Worm (Caenorhabditis elegans) whole organism, L4 larva: ENCODE data around the gene fbxb-75.

Experiments used
- F49E8.2 ChIP-seq: sonication (generic microtip); optimal IDR thresholded peaks from 2 replicates; lab custom pipeline; 2016; ENCODE audit warnings: missing compliant biosample characterization, mild to moderate bottlenecking, missing genetic modification characterization, borderline replicate concordance
- R02D3.7 ChIP-seq: fragments of 150-350 bp; sonication (generic microtip); optimal IDR thresholded peaks from 3 replicates; lab custom pipeline; 2014; ENCODE audit warnings: missing biosample characterization, missing genetic modification characterization
- T26A8.4 ChIP-seq: fragments of 200-800 bp; sonication (Bioruptor generic); IDR thresholded peaks from 2 replicates; pipeline ENCODE4 v1.3.6; 2022; ENCODE audit warnings: missing genetic modification characterization, missing compliant biosample characterization
- ZK546.5 ChIP-seq, 2 experiments: sonication (generic microtip); optimal IDR thresholded peaks; 2 replicates each; lab custom pipeline; 2017; ENCODE audit warnings: missing biosample characterization in 2 of 2, missing genetic modification characterization in 2 of 2
- ama-1 ChIP-seq: fragments of 150-350 bp; optimal IDR thresholded peaks from 2 replicates; lab custom pipeline; 2014; ENCODE audit warnings: inconsistent platforms, mixed read lengths
- attf-4 ChIP-seq: sonication (generic microtip); optimal IDR thresholded peaks from 3 replicates; lab custom pipeline; 2017; ENCODE audit warnings: missing biosample characterization, missing genetic modification characterization
- ceh-28 ChIP-seq: fragments of 150-350 bp; optimal IDR thresholded peaks from 2 replicates; lab custom pipeline; 2014; ENCODE audit warnings: missing biosample characterization, missing genetic modification reagents, missing genetic modification characterization
- ceh-82 ChIP-seq: sonication (generic microtip); optimal IDR thresholded peaks from 2 replicates; lab custom pipeline; 2017; ENCODE audit warnings: missing biosample characterization, missing genetic modification characterization
- ces-1 ChIP-seq: fragments of 150-350 bp; sonication (generic microtip); optimal IDR thresholded peaks from 4 replicates; lab custom pipeline; 2014; ENCODE audit warnings: missing biosample characterization, missing genetic modification reagents, missing genetic modification characterization
- daf-12 ChIP-seq: fragments of 150-350 bp; optimal IDR thresholded peaks from 2 replicates; lab custom pipeline; 2014; ENCODE audit warnings: missing biosample characterization, missing genetic modification reagents, missing genetic modification characterization
- dmd-6 ChIP-seq: fragments of 200-800 bp; sonication (Bioruptor generic); IDR thresholded peaks from 2 replicates; pipeline ENCODE4 v1.3.6; 2022; ENCODE audit warnings: missing genetic modification reagents, missing genetic modification characterization, missing compliant biosample characterization
- dmd-8 ChIP-seq: fragments of 200-800 bp; sonication (Bioruptor generic); IDR thresholded peaks from 2 replicates; pipeline ENCODE4 v1.3.6; 2022; ENCODE audit warnings: missing genetic modification characterization, missing compliant biosample characterization
- duxl-1 ChIP-seq: sonication (generic microtip); optimal IDR thresholded peaks from 2 replicates; lab custom pipeline; 2016; ENCODE audit warnings: mild to moderate bottlenecking, missing genetic modification characterization, moderate library complexity, missing compliant biosample characterization; ENCODE audit not compliant: poor library complexity
- dve-1 ChIP-seq: sonication (generic microtip); optimal IDR thresholded peaks from 2 replicates; lab custom pipeline; 2017; ENCODE audit warnings: antibody characterized with exemption, mild to moderate bottlenecking, missing genetic modification characterization, missing compliant biosample characterization; ENCODE audit not compliant: insufficient read depth
- egl-27 ChIP-seq: sonication (generic microtip); optimal IDR thresholded peaks from 3 replicates; lab custom pipeline; 2017; ENCODE audit warnings: missing biosample characterization, missing genetic modification reagents, missing genetic modification characterization
- egl-43 ChIP-seq: fragments of 200-800 bp; sonication (Bioruptor generic); IDR thresholded peaks from 2 replicates; pipeline ENCODE4 v1.3.6; 2022; ENCODE audit warnings: missing genetic modification reagents, missing genetic modification characterization, missing compliant biosample characterization
- fos-1 ChIP-seq: fragments of 150-350 bp; optimal IDR thresholded peaks from 2 replicates; lab custom pipeline; 2014; ENCODE audit warnings: missing biosample characterization, missing genetic modification characterization
- gei-8 ChIP-seq: fragments of 200-800 bp; sonication (Bioruptor generic); optimal IDR thresholded peaks from 2 replicates; lab custom pipeline; 2018; ENCODE audit warnings: mild to moderate bottlenecking, missing genetic modification characterization, missing compliant biosample characterization
- hif-1 ChIP-seq, 2 experiments: sonication (generic microtip); optimal IDR thresholded peaks; 2 replicates each; lab custom pipeline; 2016 to 2017; ENCODE audit warnings: missing compliant biosample characterization in 2 of 2, missing genetic modification characterization in 2 of 2, missing genetic modification reagents in 2 of 2, missing genotype in 2 of 2, mild to moderate bottlenecking in 1 of 2
- hlh-11 ChIP-seq: fragments of 200-800 bp; sonication (Bioruptor generic); optimal IDR thresholded peaks from 2 replicates; lab custom pipeline; 2018; ENCODE audit warnings: mild to moderate bottlenecking, missing genetic modification characterization, missing compliant biosample characterization
- hlh-30 ChIP-seq: sonication (generic microtip); optimal IDR thresholded peaks from 2 replicates; lab custom pipeline; 2017; ENCODE audit warnings: antibody characterized with exemption, mild to moderate bottlenecking, missing genetic modification characterization, missing compliant biosample characterization; ENCODE audit not compliant: insufficient read depth
- hmg-1.1 ChIP-seq: fragments of 200-800 bp; sonication (Bioruptor generic); IDR thresholded peaks from 2 replicates; pipeline ENCODE4 v1.3.6; 2022; ENCODE audit warnings: missing genetic modification reagents, missing genetic modification characterization, missing compliant biosample characterization
- lim-7 ChIP-seq: fragments of 200-800 bp; sonication (Bioruptor generic); IDR thresholded peaks from 2 replicates; pipeline ENCODE4 v1.3.6; 2022; ENCODE audit warnings: missing genetic modification characterization, missing compliant biosample characterization
- lin-13 ChIP-seq: fragments of 150-350 bp; optimal IDR thresholded peaks from 2 replicates; lab custom pipeline; 2014; ENCODE audit warnings: missing biosample characterization, missing genetic modification reagents, missing genetic modification characterization
- lsy-2 ChIP-seq, 2 experiments: fragments of 150-350 bp in 1 of 2; sonication (generic microtip) in 1 of 2; optimal IDR thresholded peaks; 2 replicates each; lab custom pipeline; 2014 to 2017; ENCODE audit warnings: missing biosample characterization in 2 of 2, missing genetic modification characterization in 2 of 2
- madf-5 ChIP-seq, 2 experiments: fragments of 200-800 bp; sonication (Bioruptor generic); IDR thresholded peaks; 2 replicates each; pipeline ENCODE4 v1.3.6; 2022; ENCODE audit warnings: missing compliant biosample characterization in 2 of 2, missing genetic modification characterization in 2 of 2
- madf-9 ChIP-seq: fragments of 200-800 bp; sonication (Bioruptor generic); conservative IDR thresholded peaks from 2 replicates; pipeline ENCODE4 v1.3.6; 2022; ENCODE audit warnings: missing genetic modification reagents, missing genetic modification characterization, missing compliant biosample characterization
- mes-2 ChIP-seq: sonication (generic microtip); optimal IDR thresholded peaks from 2 replicates; lab custom pipeline; 2016; ENCODE audit warnings: missing genotype, mild to moderate bottlenecking, missing genetic modification characterization, missing compliant biosample characterization; ENCODE audit not compliant: poor library complexity, severe bottlenecking
- mxl-3 ChIP-seq: fragments of 200-800 bp; sonication (Bioruptor generic); optimal IDR thresholded peaks from 2 replicates; lab custom pipeline; 2018; ENCODE audit warnings: mild to moderate bottlenecking, missing genetic modification characterization, missing compliant biosample characterization
- nhr-10 ChIP-seq: fragments of 150-350 bp; optimal IDR thresholded peaks from 2 replicates; lab custom pipeline; 2014; ENCODE audit warnings: missing biosample characterization, missing genetic modification characterization
- nhr-25 ChIP-seq: sonication (generic microtip); optimal IDR thresholded peaks from 2 replicates; lab custom pipeline; 2017; ENCODE audit warnings: missing genetic modification characterization, mild to moderate bottlenecking, missing compliant biosample characterization, antibody characterized with exemption, moderate library complexity, borderline replicate concordance; ENCODE audit not compliant: insufficient read depth
- nhr-28 ChIP-seq: fragments of 150-350 bp; optimal IDR thresholded peaks from 2 replicates; lab custom pipeline; 2014; ENCODE audit warnings: missing biosample characterization, missing genetic modification characterization
- nhr-42 ChIP-seq: fragments of 200-800 bp; sonication (Bioruptor generic); IDR thresholded peaks from 2 replicates; pipeline ENCODE4 v1.3.6; 2022; ENCODE audit warnings: missing genetic modification characterization, missing compliant biosample characterization
- nhr-6 ChIP-seq: fragments of 150-350 bp; optimal IDR thresholded peaks from 2 replicates; lab custom pipeline; 2014; ENCODE audit warnings: missing biosample characterization, missing genetic modification characterization
- nhr-77 ChIP-seq: fragments of 150-350 bp; optimal IDR thresholded peaks from 2 replicates; lab custom pipeline; 2014; ENCODE audit warnings: missing biosample characterization, missing genetic modification characterization
- php-3 ChIP-seq: fragments of 200-800 bp; sonication (Bioruptor generic); IDR thresholded peaks from 2 replicates; pipeline ENCODE4 v1.3.6; 2022; ENCODE audit warnings: missing genetic modification reagents, missing genetic modification characterization, missing compliant biosample characterization
- saeg-2 ChIP-seq: fragments of 200-800 bp; sonication (Bioruptor generic); IDR thresholded peaks from 2 replicates; pipeline ENCODE4 v1.3.6; 2022; ENCODE audit warnings: missing genetic modification reagents, missing genetic modification characterization, missing compliant biosample characterization
- sdz-12 ChIP-seq: fragments of 200-800 bp; sonication (Bioruptor generic); optimal IDR thresholded peaks from 2 replicates; lab custom pipeline; 2018; ENCODE audit warnings: mild to moderate bottlenecking, missing genetic modification characterization, missing compliant biosample characterization
- skn-1 ChIP-seq: fragments of 150-350 bp; optimal IDR thresholded peaks from 2 replicates; lab custom pipeline; 2014; ENCODE audit warnings: missing biosample characterization, missing genetic modification characterization
- snpc-1.2 ChIP-seq: fragments of 200-800 bp; sonication (Bioruptor generic); IDR thresholded peaks from 2 replicates; pipeline ENCODE4 v1.3.6; 2022; ENCODE audit warnings: missing genetic modification reagents, missing genetic modification characterization, missing compliant biosample characterization
- snpc-4 ChIP-seq: fragments of 150-350 bp; optimal IDR thresholded peaks from 2 replicates; lab custom pipeline; 2014; ENCODE audit warnings: missing biosample characterization, missing genetic modification characterization
- spr-1 ChIP-seq: sonication (generic microtip); optimal IDR thresholded peaks from 2 replicates; lab custom pipeline; 2016; ENCODE audit warnings: mild to moderate bottlenecking, missing genetic modification characterization, missing compliant biosample characterization
- spr-3 ChIP-seq: fragments of 200-800 bp; sonication (Bioruptor generic); optimal IDR thresholded peaks from 2 replicates; lab custom pipeline; 2018; ENCODE audit warnings: mild to moderate bottlenecking, missing genetic modification characterization, missing compliant biosample characterization
- unc-39 ChIP-seq: sonication (generic microtip); optimal IDR thresholded peaks from 2 replicates; lab custom pipeline; 2017; ENCODE audit warnings: missing biosample characterization, missing genetic modification characterization
- unc-62 ChIP-seq, 3 experiments: fragments of 150-350 bp in 1 of 3; sonication (generic microtip); optimal IDR thresholded peaks in 2 of 3; peaks in 1 of 3; 1 replicate in 1 of 3; 2 replicates in 2 of 3; lab custom pipeline; 2014 to 2017; ENCODE audit warnings: missing biosample characterization in 3 of 3, missing genetic modification characterization in 3 of 3, missing genetic modification reagents in 3 of 3, missing genotype in 1 of 3
- zfp-2 ChIP-seq: sonication (generic microtip); optimal IDR thresholded peaks from 2 replicates; lab custom pipeline; 2016; ENCODE audit warnings: mild to moderate bottlenecking, missing genetic modification characterization, missing compliant biosample characterization
- zfp-3 ChIP-seq: fragments of 200-800 bp; sonication (Bioruptor generic); conservative IDR thresholded peaks from 2 replicates; pipeline ENCODE4 v1.3.6; 2022; ENCODE audit warnings: missing genetic modification reagents, missing genetic modification characterization, missing compliant biosample characterization
- zip-11 ChIP-seq: fragments of 200-800 bp; sonication (Bioruptor generic); IDR thresholded peaks from 2 replicates; pipeline ENCODE4 v1.3.6; 2022; ENCODE audit warnings: missing genetic modification characterization, missing compliant biosample characterization

fbxb-75 gene

DNA sequence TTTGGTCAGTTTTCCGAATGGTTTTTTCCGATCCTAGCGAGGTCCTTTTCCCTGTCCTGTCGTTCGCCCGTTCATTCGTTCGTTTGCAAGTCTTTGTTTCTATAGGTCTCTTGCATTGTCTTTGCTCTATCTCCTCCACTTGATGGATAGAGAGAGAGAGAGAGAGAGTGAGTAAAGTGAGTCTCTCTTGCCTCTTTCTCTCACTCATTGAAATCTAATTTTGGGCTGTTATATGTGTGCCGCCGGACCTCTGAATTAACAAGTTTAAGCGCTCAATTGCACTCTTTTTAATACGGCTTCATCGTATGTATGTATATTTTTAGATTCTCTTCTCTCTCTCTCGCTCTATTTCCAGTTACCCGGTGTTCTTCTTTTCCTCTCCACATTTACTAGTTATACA, 37.1 kb downstream of the fbxb-75 start (continued):
- no peak for TF ChIP-seq duxl-1 (tag; lab: Kevin White, UChicago)
- no peak for TF ChIP-seq saeg-2 (GFP tag; lab: Robert Waterston, UW)
- no peak for TF ChIP-seq daf-12 (tag; lab: Kevin White, UChicago)
- 0 out of 2 replicates have a peak, but pooled peaks have one; percentile 16 for TF ChIP-seq hmg-1.1 (GFP tag; lab: Robert Waterston, UW)
- TF ChIP-seq lim-7 (GFP tag; lab: Robert Waterston, UW), result 0 out of 2 replicates have a peak, but pooled peaks have one; percentile 12
- TF ChIP-seq dmd-8 (GFP tag; lab: Robert Waterston, UW), result no peak
- TF ChIP-seq madf-5 (GFP tag; IDR thresholded peaks at IDR 0.05; lab: Robert Waterston, UW), result no peak
- TF ChIP-seq nhr-25, result peak; percentile 37
- no peak for TF ChIP-seq skn-1
- TF ChIP-seq nhr-28 (tag; lab: Kevin White, UChicago), result peak; percentile 3
- TF ChIP-seq spr-1 (tag; lab: Kevin White, UChicago), result no peak
- peak in 1 of 2 experiments; percentile 3 for TF ChIP-seq lsy-2 (tag; optimal IDR thresholded peaks at IDR 0.05; lab: Kevin White, UChicago)
- TF ChIP-seq gei-8, result no peak
- no peak for TF ChIP-seq dve-1 (tag; lab: Kevin White, UChicago)
- TF ChIP-seq T26A8.4 (GFP tag; lab: Robert Waterston, UW), result peak; percentile 31; the same call in 1 of the 2 replicates
- TF ChIP-seq R02D3.7 (tag; lab: Kevin White, UChicago), result no peak
- TF ChIP-seq nhr-42 (GFP tag; lab: Robert Waterston, UW), result no peak
- peak in 1 of 2 experiments; percentile 48 for TF ChIP-seq unc-62 (GFP tag; optimal IDR thresholded peaks at IDR 0.05 in 1 of 2; lab: Kevin White, UChicago)
- no peak for TF ChIP-seq unc-62 (tag; optimal IDR thresholded peaks at IDR 0.05; lab: Kevin White, UChicago)

ce11 chrIV:4402413-4402812, 38.6 kb downstream of the fbxb-75 start:
- TF ChIP-seq snpc-1.2 (GFP tag; lab: Robert Waterston, UW) (no peak), duxl-1 (tag; lab: Kevin White, UChicago) (no peak), hlh-30 (tag; lab: Kevin White, UChicago) (peak; percentile 91), sdz-12 (GFP tag; lab: Kevin White, UChicago) (no peak), lsy-2 (tag; optimal IDR thresholded peaks at IDR 0.05; lab: Kevin White, UChicago) (peak in 1 of 2 experiments; percentile 52), ceh-82 (tag; lab: Kevin White, UChicago) (no peak), lin-13 (no peak), nhr-10 (tag; lab: Kevin White, UChicago) (no peak), gei-8 (no peak), fos-1 (no peak), nhr-25 (peak; percentile 4), hlh-11 (peak; percentile 67), ZK546.5 (tag; optimal IDR thresholded peaks at IDR 0.05; lab: Kevin White, UChicago) (no peak), ceh-28 (tag; lab: Kevin White, UChicago) (no peak), madf-5 (GFP tag; IDR thresholded peaks at IDR 0.05; lab: Robert Waterston, UW) (no peak), attf-4 (tag; lab: Kevin White, UChicago) (no peak), nhr-77 (tag; lab: Kevin White, UChicago) (no peak), zfp-2 (tag; lab: Kevin White, UChicago) (no peak), unc-39 (tag; lab: Kevin White, UChicago) (no peak), egl-43 (GFP tag; lab: Robert Waterston, UW) (no peak), mxl-3 (no peak), snpc-4 (tag; lab: Kevin White, UChicago) (no peak), nhr-6 (tag; lab: Kevin White, UChicago) (no peak), dmd-6 (GFP tag; lab: Robert Waterston, UW) (no peak), php-3 (GFP tag; lab: Robert Waterston, UW) (no peak), ama-1 (lab: Kevin White, UChicago) (no peak), R02D3.7 (tag; lab: Kevin White, UChicago) (no peak), ces-1 (GFP tag; lab: Kevin White, UChicago) (no peak), hif-1 (tag; optimal IDR thresholded peaks at IDR 0.05; lab: Kevin White, UChicago) (peak in 1 of 2 experiments; percentile 3), zfp-3 (GFP tag; lab: Robert Waterston, UW) (no peak), egl-27 (tag; lab: Kevin White, UChicago) (no peak), madf-9 (GFP tag; lab: Robert Waterston, UW) (no peak), mes-2 (tag; lab: Kevin White, UChicago) (no peak), zip-11 (GFP tag; lab: Robert Waterston, UW) (no peak), F49E8.2 (tag; lab: Kevin White, UChicago) (no peak), spr-3 (GFP tag; lab: Kevin White, UChicago) (no peak)
